Worm (Caenorhabditis elegans) whole organism, mixed stage, embryonic: Measurements from ENCODE around the gene pdcd-2.

Experiments
- M03D4.4 ChIP-seq: sonication (generic microtip); optimal IDR thresholded peaks from 2 replicates; lab custom pipeline; 2017; ENCODE audit warnings: mild to moderate bottlenecking, missing genetic modification characterization, missing compliant biosample characterization
- bed-3 ChIP-seq: fragments of 200-800 bp; sonication (Bioruptor generic); optimal IDR thresholded peaks from 3 replicates; lab custom pipeline; 2018; ENCODE audit warnings: mild to moderate bottlenecking, missing genetic modification characterization, moderate library complexity, missing compliant biosample characterization
- ceh-43 ChIP-seq: fragments of 200-800 bp; sonication (Bioruptor generic); optimal IDR thresholded peaks from 2 replicates; lab custom pipeline; 2018; ENCODE audit warnings: mild to moderate bottlenecking, missing genetic modification characterization, moderate library complexity, missing compliant biosample characterization
- ceh-83 ChIP-seq: fragments of 200-800 bp; sonication (Bioruptor generic); optimal IDR thresholded peaks from 2 replicates; lab custom pipeline; 2018; ENCODE audit warnings: mild to moderate bottlenecking, missing genetic modification characterization, missing compliant biosample characterization
- ces-1 ChIP-seq: fragments of 150-350 bp; optimal IDR thresholded peaks from 2 replicates; lab custom pipeline; 2014; ENCODE audit warnings: missing biosample characterization, missing genetic modification reagents, missing genetic modification characterization
- cnd-1 ChIP-seq: fragments of 200-800 bp; sonication (Bioruptor generic); optimal IDR thresholded peaks from 2 replicates; lab custom pipeline; 2018; ENCODE audit warnings: mild to moderate bottlenecking, missing genetic modification characterization, missing compliant biosample characterization
- drap-1 ChIP-seq: fragments of 200-800 bp; sonication (Bioruptor generic); optimal IDR thresholded peaks from 3 replicates; lab custom pipeline; 2018; ENCODE audit warnings: mild to moderate bottlenecking, missing genetic modification characterization, missing compliant biosample characterization
- elt-1 ChIP-seq: sonication (generic microtip); optimal IDR thresholded peaks from 2 replicates; lab custom pipeline; 2017; ENCODE audit warnings: missing genetic modification characterization, mild to moderate bottlenecking, missing compliant biosample characterization, antibody characterized with exemption, moderate library complexity, borderline replicate concordance; ENCODE audit not compliant: insufficient read depth
- elt-3 ChIP-seq: fragments of 150-350 bp; optimal IDR thresholded peaks from 2 replicates; lab custom pipeline; 2014; ENCODE audit warnings: missing biosample characterization, missing genetic modification characterization
- flh-1 ChIP-seq: fragments of 200-800 bp; sonication (Bioruptor generic); optimal IDR thresholded peaks from 2 replicates; lab custom pipeline; 2018; ENCODE audit warnings: mild to moderate bottlenecking, missing genetic modification characterization, moderate library complexity, missing compliant biosample characterization
- ham-2 ChIP-seq: fragments of 200-800 bp; sonication (Bioruptor generic); optimal IDR thresholded peaks from 2 replicates; lab custom pipeline; 2018; ENCODE audit warnings: mild to moderate bottlenecking, missing genetic modification characterization, missing compliant biosample characterization
- hlh-1 ChIP-seq: fragments of 150-350 bp; optimal IDR thresholded peaks from 2 replicates; lab custom pipeline; 2014; ENCODE audit warnings: missing biosample characterization, missing genetic modification reagents, missing genetic modification characterization
- lin-13 ChIP-seq: fragments of 150-350 bp; optimal IDR thresholded peaks from 2 replicates; lab custom pipeline; 2014; ENCODE audit warnings: missing biosample characterization, missing genetic modification characterization
- lin-32 ChIP-seq: fragments of 200-800 bp; sonication (Bioruptor generic); optimal IDR thresholded peaks from 2 replicates; lab custom pipeline; 2018; ENCODE audit warnings: mild to moderate bottlenecking, missing genetic modification characterization, missing compliant biosample characterization
- lsy-2 ChIP-seq: fragments of 150-350 bp; optimal IDR thresholded peaks from 2 replicates; lab custom pipeline; 2014; ENCODE audit warnings: missing biosample characterization, missing genetic modification characterization
- mab-5 ChIP-seq: fragments of 150-350 bp; optimal IDR thresholded peaks from 2 replicates; lab custom pipeline; 2014; ENCODE audit warnings: missing biosample characterization, missing genetic modification characterization
- mep-1 ChIP-seq: fragments of 150-350 bp; optimal IDR thresholded peaks from 2 replicates; lab custom pipeline; 2017; ENCODE audit warnings: missing biosample characterization, missing genetic modification reagents, missing genetic modification characterization, inconsistent platforms
- mls-2 ChIP-seq: sonication (generic microtip); optimal IDR thresholded peaks from 2 replicates; lab custom pipeline; 2016; ENCODE audit warnings: mild to moderate bottlenecking, missing genetic modification characterization, moderate library complexity, missing compliant biosample characterization
- nhr-2 ChIP-seq: fragments of 150-350 bp; optimal IDR thresholded peaks from 2 replicates; lab custom pipeline; 2014; ENCODE audit warnings: missing biosample characterization, missing genetic modification characterization
- nhr-237 ChIP-seq: fragments of 150-350 bp; optimal IDR thresholded peaks from 2 replicates; lab custom pipeline; 2014; ENCODE audit warnings: missing biosample characterization, missing genetic modification characterization
- nhr-28 ChIP-seq: fragments of 150-350 bp; optimal IDR thresholded peaks from 2 replicates; lab custom pipeline; 2014; ENCODE audit warnings: missing biosample characterization, missing genetic modification characterization
- pha-4 ChIP-seq: fragments of 150-350 bp; optimal IDR thresholded peaks from 2 replicates; lab custom pipeline; 2018; ENCODE audit warnings: missing biosample characterization, missing genetic modification reagents, missing genetic modification characterization
- sem-2 ChIP-seq: fragments of 200-800 bp; sonication (Bioruptor generic); optimal IDR thresholded peaks from 2 replicates; lab custom pipeline; 2018; ENCODE audit warnings: mild to moderate bottlenecking, missing genetic modification characterization, missing compliant biosample characterization
- sptf-1 ChIP-seq: sonication (generic microtip); optimal IDR thresholded peaks from 2 replicates; lab custom pipeline; 2017; ENCODE audit warnings: mild to moderate bottlenecking, missing genetic modification characterization, moderate library complexity, missing compliant biosample characterization
- tbx-8 ChIP-seq: fragments of 200-800 bp; sonication (Bioruptor generic); optimal IDR thresholded peaks from 2 replicates; lab custom pipeline; 2018; ENCODE audit warnings: mild to moderate bottlenecking, missing genetic modification characterization, moderate library complexity, missing compliant biosample characterization
- unc-120 ChIP-seq: sonication (generic microtip); optimal IDR thresholded peaks from 2 replicates; lab custom pipeline; 2017; ENCODE audit warnings: missing genetic modification characterization, missing compliant biosample characterization; ENCODE audit not compliant: poor library complexity, severe bottlenecking
- unc-62 ChIP-seq: fragments of 150-350 bp; optimal IDR thresholded peaks from 2 replicates; lab custom pipeline; 2014; ENCODE audit warnings: missing biosample characterization, missing genetic modification reagents, missing genetic modification characterization
- zip-8 ChIP-seq: fragments of 150-350 bp; optimal IDR thresholded peaks from 2 replicates; lab custom pipeline; 2014; ENCODE audit warnings: missing biosample characterization, missing genetic modification characterization
- ztf-11 ChIP-seq: fragments of 150-350 bp; optimal IDR thresholded peaks from 2 replicates; lab custom pipeline; 2014; ENCODE audit warnings: missing biosample characterization, missing genetic modification characterization

The pdcd-2 gene

ce11 chrIII:4370585-4370984, 47.3 kb downstream of the pdcd-2 start, which contains the start of gene ckb-3:
Gene ckb-3, plus strand, starts transcription at chrIII:4370885.
- TF ChIP-seq mls-2 (tag; lab: Kevin White, UChicago) (no peak), hlh-1 (tag; lab: Kevin White, UChicago) (no peak), unc-120 (tag; lab: Kevin White, UChicago) (no peak), M03D4.4 (tag; lab: Kevin White, UChicago) (no peak), zip-8 (tag; lab: Kevin White, UChicago) (no peak), lin-13 (no peak), ces-1 (GFP tag; lab: Kevin White, UChicago) (no peak), sptf-1 (tag; lab: Kevin White, UChicago) (no peak), drap-1 (GFP tag; lab: Kevin White, UChicago) (no peak), lin-32 (GFP tag; lab: Kevin White, UChicago) (no peak), ham-2 (GFP tag; lab: Kevin White, UChicago) (no peak), ztf-11 (tag; lab: Kevin White, UChicago) (no peak), nhr-28 (tag; lab: Kevin White, UChicago) (no peak), cnd-1 (tag; lab: Kevin White, UChicago) (no peak), bed-3 (GFP tag; lab: Kevin White, UChicago) (no peak), pha-4 (no peak), elt-1 (no peak), nhr-2 (tag; lab: Kevin White, UChicago) (no peak)

- TF ChIP-seq unc-120 (tag; lab: Kevin White, UChicago), result peak; percentile 73
- peak; percentile 32 for TF ChIP-seq lin-32 (GFP tag; lab: Kevin White, UChicago)
- peak; percentile 78 for TF ChIP-seq ceh-83 (GFP tag; lab: Kevin White, UChicago)
- TF ChIP-seq lsy-2 (tag; lab: Kevin White, UChicago), result peak; percentile 7
- TF ChIP-seq bed-3 (GFP tag; lab: Kevin White, UChicago), result peak; percentile 43
- peak; percentile 79 for TF ChIP-seq ham-2 (GFP tag; lab: Kevin White, UChicago)
- peak; percentile 73 for TF ChIP-seq cnd-1 (tag; lab: Kevin White, UChicago)
- peak; percentile 53 for TF ChIP-seq ceh-43 (GFP tag; lab: Kevin White, UChicago)
- TF ChIP-seq flh-1, result peak; percentile 36
- peak; percentile 88 for TF ChIP-seq mls-2 (tag; lab: Kevin White, UChicago)
- TF ChIP-seq sem-2 (GFP tag; lab: Kevin White, UChicago), result peak; percentile 50
- TF ChIP-seq M03D4.4 (tag; lab: Kevin White, UChicago), result peak; percentile 68
- peak; percentile 68 for TF ChIP-seq drap-1 (GFP tag; lab: Kevin White, UChicago)
- peak; percentile 80 for TF ChIP-seq sptf-1 (tag; lab: Kevin White, UChicago)
Measured at ce11 chrIII:4369381-4369809, 48.5 kb downstream of the pdcd-2 start.

ce11 chrIII:4367649-4368048, 50.2 kb downstream of the pdcd-2 start, which contains the start of gene ckb-2:
Gene ckb-2, plus strand, starts transcription at chrIII:4367949.
- TF ChIP-seq tbx-8 (GFP tag; lab: Kevin White, UChicago) (no peak), sem-2 (GFP tag; lab: Kevin White, UChicago) (no peak), ham-2 (GFP tag; lab: Kevin White, UChicago) (no peak), M03D4.4 (tag; lab: Kevin White, UChicago) (no peak), flh-1 (no peak), ztf-11 (tag; lab: Kevin White, UChicago) (no peak), ceh-83 (GFP tag; lab: Kevin White, UChicago) (no peak), lin-13 (no peak), mab-5 (tag; lab: Kevin White, UChicago) (no peak), elt-3 (tag; lab: Kevin White, UChicago) (no peak), nhr-2 (tag; lab: Kevin White, UChicago) (no peak), mep-1 (tag; lab: Kevin White, UChicago) (no peak), mls-2 (tag; lab: Kevin White, UChicago) (no peak), unc-62 (GFP tag; lab: Kevin White, UChicago) (no peak), zip-8 (tag; lab: Kevin White, UChicago) (no peak), elt-1 (no peak), nhr-237 (tag; lab: Kevin White, UChicago) (no peak)
